Worm (Caenorhabditis elegans) whole organism, young adult: ENCODE results near the gene pal-1.

Experiments used
- C17E4.6 ChIP-seq: fragments of 200-800 bp; sonication (Bioruptor generic); IDR thresholded peaks from 2 replicates; pipeline ENCODE4 v1.3.6; 2022; ENCODE audit warnings: missing genetic modification reagents, missing genetic modification characterization, missing compliant biosample characterization
- K12H6.12 ChIP-seq: fragments of 200-800 bp; sonication (Bioruptor generic); optimal IDR thresholded peaks from 2 replicates; lab custom pipeline; 2018; ENCODE audit warnings: mild to moderate bottlenecking, missing genetic modification characterization, missing compliant biosample characterization
- ama-1 ChIP-seq, 3 experiments: fragments of 150-350 bp in 1 of 3; sonication (generic microtip) in 2 of 3; optimal IDR thresholded peaks; 2 replicates each; lab custom pipeline; 2014 to 2018; ENCODE audit warnings: missing biosample characterization in 2 of 3, missing genetic modification characterization in 2 of 3, missing genetic modification reagents in 2 of 3
- attf-5 ChIP-seq: fragments of 200-800 bp; sonication (Bioruptor generic); optimal IDR thresholded peaks from 2 replicates; lab custom pipeline; 2018; ENCODE audit warnings: mild to moderate bottlenecking, missing genetic modification characterization, missing compliant biosample characterization
- cebp-1 ChIP-seq, 2 experiments: fragments of 200-800 bp in 1 of 2; sonication (Bioruptor generic) in 1 of 2; sonication (generic microtip) in 1 of 2; IDR thresholded peaks in 1 of 2; optimal IDR thresholded peaks in 1 of 2; 2 replicates each; pipeline versions ENCODE4 v1.3.6 to Lab custom; 2017 to 2022; ENCODE audit warnings: missing compliant biosample characterization in 2 of 2, missing genetic modification characterization in 2 of 2, mild to moderate bottlenecking in 1 of 2, missing genetic modification reagents in 1 of 2, moderate library complexity in 1 of 2
- die-1 ChIP-seq: sonication (generic microtip); optimal IDR thresholded peaks from 2 replicates; lab custom pipeline; 2016; ENCODE audit warnings: missing genotype, mild to moderate bottlenecking, missing genetic modification characterization, missing compliant biosample characterization
- dpl-1 ChIP-seq: fragments of 150-350 bp; optimal IDR thresholded peaks from 2 replicates; lab custom pipeline; 2014; ENCODE audit warnings: missing biosample characterization, missing genetic modification reagents, missing genetic modification characterization
- egl-44 ChIP-seq: fragments of 200-800 bp; sonication (Bioruptor generic); IDR thresholded peaks from 2 replicates; pipeline ENCODE4 v1.3.6; 2022; ENCODE audit warnings: missing genetic modification reagents, missing genetic modification characterization, missing compliant biosample characterization
- madf-3 ChIP-seq: fragments of 200-800 bp; sonication (Bioruptor generic); IDR thresholded peaks from 2 replicates; pipeline ENCODE4 v1.3.6; 2022; ENCODE audit warnings: missing genetic modification reagents, missing genetic modification characterization, missing compliant biosample characterization
- mes-4 ChIP-seq: sonication (generic microtip); optimal IDR thresholded peaks from 2 replicates; lab custom pipeline; 2016; ENCODE audit warnings: missing genotype, missing genetic modification characterization, missing compliant biosample characterization
- snpc-4 ChIP-seq, 5 experiments: fragments of 150-350 bp in 1 of 5; sonication (generic microtip) in 4 of 5; optimal IDR thresholded peaks; 2 replicates each; lab custom pipeline; 2014 to 2018; ENCODE audit warnings: missing genetic modification characterization in 5 of 5, missing biosample characterization in 3 of 5, antibody characterized with exemption in 2 of 5, mild to moderate bottlenecking in 2 of 5, missing compliant biosample characterization in 2 of 5, missing genotype in 2 of 5, moderate library complexity in 2 of 5, missing genetic modification reagents in 1 of 5
- unc-130 ChIP-seq: sonication (generic microtip); optimal IDR thresholded peaks from 2 replicates; lab custom pipeline; 2016; ENCODE audit warnings: missing genetic modification reagents, missing genetic modification characterization, missing compliant biosample characterization
- ztf-6 ChIP-seq: fragments of 200-800 bp; sonication (Bioruptor generic); IDR thresholded peaks from 2 replicates; pipeline ENCODE4 v1.3.6; 2022; ENCODE audit warnings: missing genetic modification reagents, missing genetic modification characterization, missing compliant biosample characterization

DNA sequence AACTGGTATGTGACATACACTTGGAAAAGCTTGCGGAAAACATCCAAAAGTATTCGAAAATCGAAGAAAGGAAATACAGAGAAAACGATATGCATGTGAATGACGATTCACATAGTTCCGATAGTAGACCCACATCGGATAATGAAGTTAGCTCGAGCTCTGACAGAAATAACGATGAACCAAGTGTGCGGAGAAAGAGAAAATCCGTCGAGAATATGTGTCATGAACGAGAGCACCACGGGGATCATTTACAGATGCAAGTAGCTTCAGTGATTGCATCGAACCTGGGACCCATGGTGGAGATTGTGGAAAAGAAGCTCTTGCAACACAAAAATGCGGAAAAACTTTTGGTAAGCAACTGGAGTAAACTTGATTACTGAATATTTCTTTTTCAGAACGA, 47.6 kb upstream of the pal-1 start:
- no peak for TF ChIP-seq dpl-1 (GFP tag; lab: Kevin White, UChicago)
- TF ChIP-seq snpc-4 (GFP tag; optimal IDR thresholded peaks at IDR 0.05; lab: Kevin White, UChicago): no peak
- TF ChIP-seq snpc-4 (tag; optimal IDR thresholded peaks at IDR 0.05; lab: Kevin White, UChicago): no peak
- TF ChIP-seq ztf-6 (GFP tag; lab: Robert Waterston, UW): no peak
- TF ChIP-seq attf-5: no peak
- no peak for TF ChIP-seq K12H6.12
- no peak for TF ChIP-seq cebp-1 (GFP tag; IDR thresholded peaks at IDR 0.05; lab: Robert Waterston, UW)
- TF ChIP-seq cebp-1 (tag; optimal IDR thresholded peaks at IDR 0.05; lab: Kevin White, UChicago): no peak
- no peak for TF ChIP-seq unc-130 (GFP tag; lab: Kevin White, UChicago)
- TF ChIP-seq egl-44: no peak
- no peak for TF ChIP-seq ama-1 (optimal IDR thresholded peaks at IDR 0.05; lab: Kevin White, UChicago)
- no peak for TF ChIP-seq ama-1 (GFP tag; optimal IDR thresholded peaks at IDR 0.05; lab: Kevin White, UChicago)
- TF ChIP-seq die-1 (tag; lab: Kevin White, UChicago): no peak
- TF ChIP-seq mes-4 (tag; lab: Kevin White, UChicago): no peak
- no peak for TF ChIP-seq C17E4.6
- no peak for TF ChIP-seq madf-3 (GFP tag; lab: Robert Waterston, UW)
